Fruit fly (Drosophila melanogaster): Measurements from ENCODE around the gene Fadd.

Gene Fadd

dm6 chr3R:22026922-22027742 lies 7.1 kb upstream of the Fadd start, which contains the start of the genes Cchl and ND-42 (continued):
- TF ChIP-seq Met (GFP tag; optimal IDR thresholded peaks at IDR 0.05) (no peak), CG6808 (GFP tag; optimal IDR thresholded peaks at IDR 0.05) (peak; percentile 77), achi (GFP tag; optimal IDR thresholded peaks at IDR 0.05) (peak; percentile 80), CG6163 (GFP tag; IDR thresholded peaks at IDR 0.05) (peak; percentile 74; the same call in 2 of the 3 replicates), Hr4 (GFP tag; optimal IDR thresholded peaks at IDR 0.05) (no peak), CG11762 (GFP tag; optimal IDR thresholded peaks at IDR 0.05; ENCODE audit: insufficient read depth) (peak; percentile 45), CG11294 (GFP tag; IDR thresholded peaks at IDR 0.05) (peak; percentile 50; the same call in 1 of the 2 replicates), salr (GFP tag; optimal IDR thresholded peaks at IDR 0.05) (no peak), CG4318 (GFP tag; optimal IDR thresholded peaks at IDR 0.05) (no peak), fd59A (GFP tag; optimal IDR thresholded peaks at IDR 0.05) (peak; percentile 62), Sox14 (GFP tag; optimal IDR thresholded peaks at IDR 0.05) (peak; percentile 75), CG32006 (GFP tag; optimal IDR thresholded peaks at IDR 0.05) (no peak), CG8319 (GFP tag; optimal IDR thresholded peaks at IDR 0.05) (peak; percentile 69), lz (GFP tag; optimal IDR thresholded peaks at IDR 0.05) (peak; percentile 79), CG16779 (tag; optimal IDR thresholded peaks at IDR 0.05) (no peak), CG1621 (tag; optimal IDR thresholded peaks at IDR 0.05) (no peak), CG6854 (GFP tag; optimal IDR thresholded peaks at IDR 0.05) (peak; percentile 16), fkh (GFP tag; optimal IDR thresholded peaks at IDR 0.05) (no peak), fd85E (GFP tag; optimal IDR thresholded peaks at IDR 0.05) (no peak), dsx (GFP tag; optimal IDR thresholded peaks at IDR 0.05; ENCODE audit: poor library complexity, severe bottlenecking) (peak; percentile 51), Hr38 (GFP tag; optimal IDR thresholded peaks at IDR 0.05) (peak; percentile 54), Eip75B (GFP tag; optimal IDR thresholded peaks at IDR 0.05) (peak; percentile 82), Eip93F (GFP tag; optimal IDR thresholded peaks at IDR 0.05) (no peak), Eip78C (GFP tag) (peak; percentile 95), Sox15 (GFP tag; optimal IDR thresholded peaks at IDR 0.05) (peak; percentile 69), OdsH (GFP tag; optimal IDR thresholded peaks at IDR 0.05) (no peak), CG34406 (GFP tag; optimal IDR thresholded peaks at IDR 0.05) (peak; percentile 80), vri (GFP tag; optimal IDR thresholded peaks at IDR 0.05) (peak; percentile 60), net (GFP tag; optimal IDR thresholded peaks at IDR 0.05) (peak; percentile 82), Smox (GFP tag; optimal IDR thresholded peaks at IDR 0.05) (no peak), svp (GFP tag) (no peak), CG7368 (GFP tag; optimal IDR thresholded peaks at IDR 0.05) (peak; percentile 61)

DNA sequence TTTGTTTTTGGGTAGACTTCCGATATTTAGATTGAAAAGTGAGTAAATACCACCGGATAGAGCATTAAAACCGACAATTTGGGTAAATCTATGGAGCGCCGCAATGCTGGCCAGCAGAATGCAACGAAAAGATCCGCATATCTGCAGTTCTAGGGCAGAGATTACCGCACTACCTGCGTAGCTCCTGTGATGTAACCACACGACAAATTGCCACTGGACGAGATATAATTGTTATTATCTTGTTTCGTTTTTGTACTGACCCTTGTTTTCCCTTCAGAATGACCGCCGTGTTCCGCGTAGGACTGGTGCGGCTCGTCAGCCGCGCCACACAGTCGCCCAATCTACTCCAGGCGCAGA lies 6.5 kb upstream of the Fadd start:
- TF ChIP-seq CG10631 (GFP tag; optimal IDR thresholded peaks at IDR 0.05) = no peak
- TF ChIP-seq CG34406 (GFP tag; optimal IDR thresholded peaks at IDR 0.05) = no peak
- no peak for TF ChIP-seq CG6792 (GFP tag; optimal IDR thresholded peaks at IDR 0.05)
- no peak for TF ChIP-seq CG6854 (GFP tag; optimal IDR thresholded peaks at IDR 0.05)
- no peak for TF ChIP-seq CG3919 (GFP tag; optimal IDR thresholded peaks at IDR 0.05)
- no peak for TF ChIP-seq CG11294 (GFP tag; IDR thresholded peaks at IDR 0.05)
- TF ChIP-seq Sox14 (GFP tag; optimal IDR thresholded peaks at IDR 0.05) = no peak
- TF ChIP-seq Blimp-1 (GFP tag; optimal IDR thresholded peaks at IDR 0.05) = no peak
- TF ChIP-seq CG9139 (GFP tag; optimal IDR thresholded peaks at IDR 0.05) = no peak

dm6 chr3R:22031738-22032137 lies 2.5 kb upstream of the Fadd start, which contains the start of gene CG13409:
Gene CG13409, minus strand, starts transcription at chr3R:22031900.
- TF ChIP-seq acj6 (GFP tag; optimal IDR thresholded peaks at IDR 0.05) = no peak
- no peak for TF ChIP-seq Lpt (GFP tag; optimal IDR thresholded peaks at IDR 0.05)
- TF ChIP-seq Met (GFP tag; optimal IDR thresholded peaks at IDR 0.05) = no peak
- no peak for TF ChIP-seq OdsH (GFP tag; optimal IDR thresholded peaks at IDR 0.05)
- no peak for TF ChIP-seq CG6163 (GFP tag; IDR thresholded peaks at IDR 0.05)
- no peak for TF ChIP-seq dsx (GFP tag; optimal IDR thresholded peaks at IDR 0.05; ENCODE audit: poor library complexity, severe bottlenecking)
- no peak for TF ChIP-seq Eip93F (GFP tag; optimal IDR thresholded peaks at IDR 0.05)
- TF ChIP-seq spab (GFP tag; optimal IDR thresholded peaks at IDR 0.05) = no peak
- TF ChIP-seq CG15336 (GFP tag; IDR thresholded peaks at IDR 0.05) = no peak

Data from whole organism, prepupa.